Worm (Caenorhabditis elegans) whole organism, L3 larva: ENCODE measurements around the gene osm-12.

Source experiments
- ama-1 ChIP-seq: fragments of 150-350 bp; optimal IDR thresholded peaks from 2 replicates; lab custom pipeline; 2018
- ceh-82 ChIP-seq: fragments of 150-350 bp; optimal IDR thresholded peaks from 2 replicates; lab custom pipeline; 2014; ENCODE audit warnings: missing biosample characterization, missing genetic modification characterization
- egl-5 ChIP-seq: fragments of 150-350 bp; optimal IDR thresholded peaks from 2 replicates; lab custom pipeline; 2017; ENCODE audit warnings: missing biosample characterization, missing genetic modification reagents, missing genetic modification characterization, inconsistent platforms
- fkh-10 ChIP-seq: sonication (generic microtip); optimal IDR thresholded peaks from 2 replicates; lab custom pipeline; 2017; ENCODE audit warnings: missing biosample characterization, missing genetic modification reagents, missing genetic modification characterization
- lin-15B ChIP-seq: fragments of 150-350 bp; optimal IDR thresholded peaks from 2 replicates; lab custom pipeline; 2014; ENCODE audit warnings: missing biosample characterization, missing genetic modification characterization
- nhr-12 ChIP-seq: fragments of 150-350 bp; optimal IDR thresholded peaks from 2 replicates; lab custom pipeline; 2014; ENCODE audit warnings: missing biosample characterization, missing genetic modification characterization
- nhr-237 ChIP-seq: fragments of 150-350 bp; optimal IDR thresholded peaks from 2 replicates; lab custom pipeline; 2014; ENCODE audit warnings: missing biosample characterization, missing genetic modification characterization
- nhr-28 ChIP-seq: fragments of 150-350 bp; optimal IDR thresholded peaks from 2 replicates; lab custom pipeline; 2014; ENCODE audit warnings: missing biosample characterization, missing genetic modification characterization
- pqm-1 ChIP-seq: fragments of 150-350 bp; optimal IDR thresholded peaks from 2 replicates; lab custom pipeline; 2017; ENCODE audit warnings: missing biosample characterization, missing genetic modification characterization, inconsistent platforms
- skn-1 ChIP-seq: fragments of 150-350 bp; optimal IDR thresholded peaks from 2 replicates; lab custom pipeline; 2014; ENCODE audit warnings: missing biosample characterization, missing genetic modification characterization
- unc-62 ChIP-seq: fragments of 150-350 bp; sonication (generic microtip); optimal IDR thresholded peaks from 4 replicates; lab custom pipeline; 2014; ENCODE audit warnings: missing biosample characterization, missing genetic modification reagents, missing genetic modification characterization

- TF ChIP-seq lin-15B (tag; lab: Kevin White, UChicago) (no peak), fkh-10 (GFP tag; lab: Kevin White, UChicago) (no peak), nhr-12 (tag; lab: Kevin White, UChicago) (no peak), ceh-82 (tag; lab: Kevin White, UChicago) (no peak), unc-62 (no peak), nhr-237 (tag; lab: Kevin White, UChicago) (no peak), egl-5 (tag; lab: Kevin White, UChicago) (no peak), skn-1 (tag; lab: Kevin White, UChicago) (no peak), ama-1 (no peak), nhr-28 (tag; lab: Kevin White, UChicago) (no peak), pqm-1 (tag; lab: Kevin White, UChicago) (no peak)
Observed at ce11 chrIII:12205271-12205670, 2.9 kb upstream of the osm-12 start.
